Fruit fly (Drosophila melanogaster) whole organism, adult: Measurements from ENCODE around the gene alt.
A peak's percentile ranks its signal among the peaks of the same experiment; 100 is the strongest.

ENCODE experiments used
- CG11617 ChIP-seq: fragments of 200-800 bp; sonication (Bioruptor generic); optimal IDR thresholded peaks from 2 replicates; lab custom pipeline; 2017; ENCODE audit warnings: mild to moderate bottlenecking, missing biosample characterization, missing genetic modification reagents, missing genetic modification characterization
- CG12768 ChIP-seq: fragments of 200-800 bp; sonication (Bioruptor generic); optimal IDR thresholded peaks from 2 replicates; lab custom pipeline; 2017; ENCODE audit warnings: missing biosample characterization, missing genetic modification characterization, mild to moderate bottlenecking, moderate library complexity, missing genetic modification reagents
- CG14711 ChIP-seq: fragments of 200-800 bp; sonication (Bioruptor generic); optimal IDR thresholded peaks from 2 replicates; lab custom pipeline; 2018; ENCODE audit warnings: missing biosample characterization, mild to moderate bottlenecking, missing genetic modification characterization, moderate library complexity
- CG1620 ChIP-seq: fragments of 200-800 bp; sonication (Bioruptor generic); optimal IDR thresholded peaks from 2 replicates; lab custom pipeline; 2016; ENCODE audit warnings: missing biosample characterization, missing genetic modification characterization
- CG33017 ChIP-seq: fragments of 200-800 bp; sonication (Bioruptor generic); optimal IDR thresholded peaks from 2 replicates; lab custom pipeline; 2018; ENCODE audit warnings: missing biosample characterization, mild to moderate bottlenecking, missing genetic modification characterization, moderate library complexity
- CG5204 ChIP-seq: fragments of 200-800 bp; sonication (Bioruptor generic); optimal IDR thresholded peaks from 2 replicates; lab custom pipeline; 2016; ENCODE audit warnings: missing biosample characterization, missing genetic modification characterization
- CG7045 ChIP-seq: fragments of 200-800 bp; sonication (Bioruptor generic); optimal IDR thresholded peaks from 2 replicates; lab custom pipeline; 2017; ENCODE audit warnings: missing biosample characterization, mild to moderate bottlenecking, missing genetic modification characterization
- CG7101 ChIP-seq: fragments of 200-800 bp; sonication (Bioruptor generic); optimal IDR thresholded peaks from 2 replicates; lab custom pipeline; 2018; ENCODE audit warnings: missing biosample characterization, mild to moderate bottlenecking, missing genetic modification characterization, moderate library complexity
- Clk ChIP-seq: fragments of 200-800 bp; sonication (Bioruptor generic); optimal IDR thresholded peaks from 2 replicates; lab custom pipeline; 2017; ENCODE audit warnings: missing biosample characterization, missing genetic modification characterization
- Crg-1 ChIP-seq: fragments of 200-800 bp; sonication (Bioruptor generic); optimal IDR thresholded peaks from 2 replicates; lab custom pipeline; 2016; ENCODE audit warnings: missing biosample characterization, missing genetic modification characterization
- Hr96 ChIP-seq: fragments of 200-800 bp; sonication (Bioruptor generic); optimal IDR thresholded peaks from 2 replicates; lab custom pipeline; 2016; ENCODE audit warnings: missing biosample characterization, missing genetic modification characterization
- Mnt ChIP-seq: fragments of 200-800 bp; sonication (Bioruptor generic); optimal IDR thresholded peaks from 2 replicates; lab custom pipeline; 2016; ENCODE audit warnings: missing biosample characterization, mild to moderate bottlenecking, missing genetic modification characterization
- bab1 ChIP-seq: fragments of 200-800 bp; sonication (Bioruptor generic); optimal IDR thresholded peaks from 3 replicates; lab custom pipeline; 2019; ENCODE audit warnings: missing biosample characterization, mild to moderate bottlenecking, missing genetic modification characterization, moderate library complexity
- cic ChIP-seq: fragments of 200-800 bp; sonication (Bioruptor generic); optimal IDR thresholded peaks from 2 replicates; lab custom pipeline; 2017; ENCODE audit warnings: missing biosample characterization, mild to moderate bottlenecking, missing genetic modification characterization, moderate library complexity
- cnc ChIP-seq, 2 experiments: fragments of >200 bp; optimal IDR thresholded peaks; 2 replicates each; lab custom pipeline; 2017
- kay ChIP-seq: fragments of 200-800 bp; sonication (Bioruptor generic); peaks from one replicate; lab custom pipeline; 2016; ENCODE audit warnings: missing biosample characterization, missing genetic modification characterization, borderline replicate concordance
- ovo ChIP-seq: fragments of 200-800 bp; sonication (Bioruptor generic); optimal IDR thresholded peaks from 2 replicates; lab custom pipeline; 2016; ENCODE audit warnings: missing biosample characterization, missing genetic modification characterization
- pad ChIP-seq: fragments of 200-800 bp; sonication (Bioruptor generic); optimal IDR thresholded peaks from 3 replicates; lab custom pipeline; 2017; ENCODE audit warnings: missing biosample characterization, missing genetic modification characterization, mild to moderate bottlenecking, moderate library complexity, missing genetic modification reagents
- tj ChIP-seq: fragments of 200-800 bp; sonication (Bioruptor generic); optimal IDR thresholded peaks from 3 replicates; lab custom pipeline; 2017; ENCODE audit warnings: missing biosample characterization, mild to moderate bottlenecking, missing genetic modification characterization, moderate library complexity
- toe ChIP-seq: fragments of 200-800 bp; sonication (Bioruptor generic); optimal IDR thresholded peaks from 2 replicates; lab custom pipeline; 2016; ENCODE audit warnings: missing biosample characterization, missing genetic modification characterization

Gene alt

dm6 chr3R:17716858-17717596 lies 34.7 kb upstream of the alt start:
- peak; percentile 74 for TF ChIP-seq cic (GFP tag; lab: Kevin White, UChicago)
- TF ChIP-seq CG12768 (GFP tag; lab: Kevin White, UChicago), result peak; percentile 58
- peak; percentile 27 for TF ChIP-seq CG7045 (GFP tag; lab: Kevin White, UChicago)
- TF ChIP-seq Hr96 (GFP tag; lab: Kevin White, UChicago), result peak; percentile 44
- TF ChIP-seq ovo, result peak; percentile 55
- TF ChIP-seq cnc (optimal IDR thresholded peaks at IDR 0.05; lab: Kevin White, UChicago), result no peak
- peak; percentile 66 for TF ChIP-seq Crg-1 (GFP tag; lab: Kevin White, UChicago)
- peak; percentile 49 for TF ChIP-seq Clk (GFP tag; lab: Kevin White, UChicago)
- TF ChIP-seq CG11617 (GFP tag; lab: Kevin White, UChicago), result peak; percentile 41
- TF ChIP-seq CG14711 (tag; lab: Kevin White, UChicago), result peak; percentile 99
- peak; percentile 77 for TF ChIP-seq Mnt (GFP tag; lab: Kevin White, UChicago)
- TF ChIP-seq tj (GFP tag; lab: Kevin White, UChicago), result peak; percentile 58
- peak; percentile 11 for TF ChIP-seq toe (GFP tag; lab: Kevin White, UChicago)
- no peak for TF ChIP-seq kay (GFP tag; lab: Kevin White, UChicago)
- TF ChIP-seq CG33017 (tag; lab: Kevin White, UChicago), result peak; percentile 34
- TF ChIP-seq pad (GFP tag; lab: Kevin White, UChicago), result peak; percentile 70
- TF ChIP-seq CG7101 (tag; lab: Kevin White, UChicago), result peak; percentile 47
- peak; percentile 58 for TF ChIP-seq bab1 (GFP tag; lab: Kevin White, UChicago)
- TF ChIP-seq CG1620 (GFP tag; lab: Kevin White, UChicago), result peak; percentile 21
- no peak for TF ChIP-seq CG5204 (GFP tag; lab: Kevin White, UChicago)

- TF ChIP-seq CG7101 (tag; lab: Kevin White, UChicago) (no peak), pad (GFP tag; lab: Kevin White, UChicago) (peak; percentile 92)
Measured at dm6 chr3R:17714773-17715344, 32.5 kb upstream of the alt start.

dm6 chr3R:17714370-17714769 lies 32.1 kb upstream of the alt start:
- TF ChIP-seq cic (GFP tag; lab: Kevin White, UChicago), result peak; percentile 33
- TF ChIP-seq ovo, result peak; percentile 53
- no peak for TF ChIP-seq CG33017 (tag; lab: Kevin White, UChicago)
- peak; percentile 58 for TF ChIP-seq CG14711 (tag; lab: Kevin White, UChicago)
- TF ChIP-seq tj (GFP tag; lab: Kevin White, UChicago), result peak; percentile 56
- no peak for TF ChIP-seq CG7045 (GFP tag; lab: Kevin White, UChicago)
- TF ChIP-seq pad (GFP tag; lab: Kevin White, UChicago), result no peak
- no peak for TF ChIP-seq Hr96 (GFP tag; lab: Kevin White, UChicago)
- no peak for TF ChIP-seq toe (GFP tag; lab: Kevin White, UChicago)
- TF ChIP-seq CG5204 (GFP tag; lab: Kevin White, UChicago), result no peak

- TF ChIP-seq CG12768 (GFP tag; lab: Kevin White, UChicago), result peak; percentile 28
- TF ChIP-seq pad (GFP tag; lab: Kevin White, UChicago), result peak; percentile 82
- TF ChIP-seq CG11617 (GFP tag; lab: Kevin White, UChicago), result no peak
- TF ChIP-seq tj (GFP tag; lab: Kevin White, UChicago), result peak; percentile 56
- peak; percentile 29 for TF ChIP-seq ovo
- TF ChIP-seq CG5204 (GFP tag; lab: Kevin White, UChicago), result no peak
- peak; percentile 27 for TF ChIP-seq cic (GFP tag; lab: Kevin White, UChicago)
Measured at dm6 chr3R:17712623-17713521, 30.6 kb upstream of the alt start.

dm6 chr3R:17711646-17711975 lies 29.3 kb upstream of the alt start:
- TF ChIP-seq Clk (GFP tag; lab: Kevin White, UChicago) (no peak), CG12768 (GFP tag; lab: Kevin White, UChicago) (no peak), CG14711 (tag; lab: Kevin White, UChicago) (no peak), CG5204 (GFP tag; lab: Kevin White, UChicago) (no peak), CG7045 (GFP tag; lab: Kevin White, UChicago) (no peak), Crg-1 (GFP tag; lab: Kevin White, UChicago) (no peak)
